Fruit fly (Drosophila melanogaster): Measurements from ENCODE around the gene Mco1.

DNA sequence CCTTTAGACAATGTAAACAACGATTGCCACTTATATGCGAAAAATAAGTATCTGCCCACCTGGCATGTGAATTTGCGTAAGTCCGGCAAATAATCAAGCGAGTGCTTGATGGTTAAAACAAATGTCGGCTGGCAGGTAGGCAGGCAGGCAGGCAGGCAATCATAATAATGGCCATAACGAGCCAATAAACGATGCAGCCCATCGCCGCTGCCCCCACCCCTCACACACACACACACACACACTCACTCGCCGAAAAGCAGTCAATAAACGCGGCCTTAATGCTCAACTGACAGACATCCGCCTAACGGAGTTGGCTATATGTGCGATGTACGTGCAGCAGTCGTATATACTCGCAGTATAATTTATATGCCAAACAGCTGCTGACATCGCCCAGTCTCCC, 4.9 kb downstream of the Mco1 start:
- TF ChIP-seq ttk (optimal IDR thresholded peaks at IDR 0.05) (no peak), psq (optimal IDR thresholded peaks at IDR 0.05) (no peak), h (optimal IDR thresholded peaks at IDR 0.05) (no peak), Myc (optimal IDR thresholded peaks at IDR 0.05) (no peak)
